Worm (Caenorhabditis elegans): ENCODE measurements around the gene C40A11.6.
"Not testable (repeated sequence)": the region's sequence is repeated elsewhere in the genome, so short reads cannot be mapped to it uniquely, and the experiment has no call there.

Gene C40A11.6

ce11 chrII:2145566-2145965 is at the start of gene C40A11.6:
C40A11.6 (minus strand) TSS chrII:2145666.
- TF ChIP-seq unc-62 (GFP tag; optimal IDR thresholded peaks at IDR 0.05): no peak

- no peak for TF ChIP-seq unc-62 (GFP tag; optimal IDR thresholded peaks at IDR 0.05)
Measured at ce11 chrII:2192267-2192666, 46.8 kb upstream of the C40A11.6 start.

- no peak for TF ChIP-seq unc-62 (GFP tag; optimal IDR thresholded peaks at IDR 0.05)
Measured at ce11 chrII:2191383-2191782, 45.9 kb upstream of the C40A11.6 start.

- TF ChIP-seq unc-62 (GFP tag; optimal IDR thresholded peaks at IDR 0.05): no peak
Measured at ce11 chrII:2190522-2190921, 45.1 kb upstream of the C40A11.6 start.

- no peak for TF ChIP-seq unc-62 (GFP tag; optimal IDR thresholded peaks at IDR 0.05)
Measured at ce11 chrII:2189357-2189756, 43.9 kb upstream of the C40A11.6 start, which contains the start of gene mtq-2. mtq-2 (minus strand) TSS chrII:2189457.

DNA sequence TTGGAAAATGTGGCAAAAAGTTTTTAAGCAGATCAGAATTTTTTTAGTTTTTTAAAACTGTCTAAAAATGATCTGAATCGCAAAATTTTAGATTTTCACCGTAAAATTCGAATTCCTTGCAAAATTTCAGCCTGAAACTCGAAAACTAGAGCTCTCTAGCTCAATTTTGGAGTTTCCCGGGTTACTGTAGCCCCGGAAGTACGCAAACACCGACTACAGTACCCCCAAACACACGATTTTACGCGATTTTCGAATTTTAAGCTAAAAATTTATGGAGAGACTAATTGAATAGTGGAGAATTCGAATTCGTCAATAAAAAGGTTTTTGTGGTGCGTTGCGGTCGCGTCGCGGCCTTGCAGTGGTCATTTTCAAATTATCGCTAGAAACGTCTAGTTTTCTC is 41.3 kb upstream of the C40A11.6 start:
- TF ChIP-seq unc-62 (GFP tag; optimal IDR thresholded peaks at IDR 0.05): no peak

- TF ChIP-seq unc-62 (GFP tag; optimal IDR thresholded peaks at IDR 0.05): no peak
Measured at ce11 chrII:2186329-2186728, 40.9 kb upstream of the C40A11.6 start, which contains the start of gene gba-2. gba-2 (minus strand) TSS chrII:2186434.

- TF ChIP-seq unc-62 (GFP tag; optimal IDR thresholded peaks at IDR 0.05): no peak
Measured at ce11 chrII:2177735-2178134, 32.3 kb upstream of the C40A11.6 start.

DNA sequence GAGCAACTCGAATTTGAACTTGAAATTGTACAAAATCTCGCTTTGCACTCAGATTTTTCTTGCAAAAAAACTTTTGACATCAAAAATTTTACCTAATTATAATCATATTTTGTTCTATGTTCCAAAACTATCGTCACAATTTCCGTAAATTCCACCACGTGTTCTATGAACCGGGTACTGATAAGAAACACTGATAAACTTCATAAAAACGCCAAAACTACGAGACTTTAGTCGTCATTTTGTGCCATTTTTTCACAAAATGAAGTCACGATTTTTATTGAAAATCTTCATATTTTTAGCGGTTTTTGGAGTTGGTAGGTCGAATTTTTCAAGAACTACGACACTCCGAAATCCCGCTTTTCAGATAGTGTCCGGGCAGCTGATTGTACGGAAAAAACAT is 31.2 kb upstream of the C40A11.6 start, which contains the start of gene gba-1:
TSS of gene gba-1 (plus strand) at position 54 of the 400 bp plus-strand sequence.
- no peak for TF ChIP-seq unc-62 (GFP tag; optimal IDR thresholded peaks at IDR 0.05)

- no peak for TF ChIP-seq unc-62 (GFP tag; optimal IDR thresholded peaks at IDR 0.05)
Measured at ce11 chrII:2175367-2175766, 29.9 kb upstream of the C40A11.6 start, which contains the start of gene C33C12.7. C33C12.7 (minus strand) TSS chrII:2175467.

DNA sequence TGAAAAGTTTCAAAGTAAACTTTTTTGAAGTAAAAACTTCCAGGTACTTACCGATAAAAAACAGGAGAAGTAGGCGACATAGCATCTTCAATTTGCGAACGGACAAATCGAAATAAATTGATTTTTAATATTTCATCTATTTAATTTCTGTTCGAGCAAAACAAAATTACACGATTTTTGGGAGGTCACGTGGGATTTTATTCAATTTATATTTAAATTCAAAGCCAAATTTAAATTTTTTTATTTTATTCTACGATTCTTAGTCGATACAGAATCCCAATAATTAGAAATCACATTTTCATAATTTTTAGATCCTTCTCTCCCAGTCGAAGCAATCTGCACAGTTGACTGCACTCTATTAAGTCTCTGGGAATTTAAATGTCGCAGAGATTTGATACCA is 24.6 kb upstream of the C40A11.6 start, which contains the start of gene C33C12.12:
TSS of gene C33C12.12 (minus strand) at position 101 of the 400 bp plus-strand sequence.
- no peak for TF ChIP-seq unc-62 (GFP tag; optimal IDR thresholded peaks at IDR 0.05)

- no peak for TF ChIP-seq unc-62 (GFP tag; optimal IDR thresholded peaks at IDR 0.05)
Measured at ce11 chrII:2168374-2168773, 22.9 kb upstream of the C40A11.6 start, which contains the start of gene fbxb-38. fbxb-38 (minus strand) TSS chrII:2168763.

DNA sequence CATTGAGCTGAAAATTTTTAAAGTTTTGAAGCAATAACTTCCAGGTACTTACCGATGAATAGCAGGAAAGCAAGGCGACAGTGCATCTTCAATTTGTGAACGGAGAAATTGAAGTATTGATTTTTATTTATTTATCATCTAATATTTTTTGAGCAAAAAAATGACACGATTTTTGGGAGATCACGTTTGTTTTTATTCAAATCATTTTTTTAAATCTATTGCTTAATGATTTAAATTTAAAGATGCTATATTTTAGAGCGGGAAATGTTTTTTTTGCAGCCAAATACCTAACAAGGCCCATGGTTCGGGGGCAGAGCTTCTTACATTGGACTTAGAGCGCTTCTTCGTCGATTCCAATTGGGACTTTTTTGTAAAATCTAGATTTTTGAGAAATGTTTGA is 20.9 kb upstream of the C40A11.6 start, which contains the start of gene C33C12.4:
TSS of gene C33C12.4 (minus strand) at position 101 of the 400 bp plus-strand sequence.
- no peak for TF ChIP-seq unc-62 (GFP tag; optimal IDR thresholded peaks at IDR 0.05)

DNA sequence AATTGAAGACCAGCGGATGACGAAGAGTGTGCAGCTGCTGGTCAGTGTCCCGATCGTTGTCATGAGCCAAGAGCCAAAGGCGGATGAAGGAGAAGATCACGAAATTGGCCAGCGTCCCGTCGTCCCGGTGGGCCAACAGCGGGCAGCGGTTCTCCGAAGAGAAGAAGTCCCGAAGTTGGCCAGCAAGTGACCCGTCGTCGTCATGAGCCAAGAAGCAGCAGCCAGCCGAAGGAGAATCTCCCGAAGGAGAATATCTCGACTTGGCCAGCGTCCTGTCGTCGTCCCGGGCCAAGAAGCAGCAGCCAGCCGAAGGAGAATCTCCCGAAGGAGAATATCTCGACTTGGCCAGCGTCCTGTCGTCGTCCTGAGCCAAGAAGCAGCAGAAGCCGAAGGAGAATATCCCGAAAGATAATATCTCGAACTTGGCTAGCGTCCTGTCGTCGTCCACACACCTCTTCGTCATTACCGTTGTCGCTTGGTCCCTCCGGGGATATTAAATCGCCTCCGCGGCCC is 18.0 kb upstream of the C40A11.6 start, which contains the start of gene C33C12.11:
TSS of gene C33C12.11 (minus strand) at position 463 of the 513 bp plus-strand sequence.
- not testable (repeated sequence) for TF ChIP-seq unc-62 (GFP tag; optimal IDR thresholded peaks at IDR 0.05)

DNA sequence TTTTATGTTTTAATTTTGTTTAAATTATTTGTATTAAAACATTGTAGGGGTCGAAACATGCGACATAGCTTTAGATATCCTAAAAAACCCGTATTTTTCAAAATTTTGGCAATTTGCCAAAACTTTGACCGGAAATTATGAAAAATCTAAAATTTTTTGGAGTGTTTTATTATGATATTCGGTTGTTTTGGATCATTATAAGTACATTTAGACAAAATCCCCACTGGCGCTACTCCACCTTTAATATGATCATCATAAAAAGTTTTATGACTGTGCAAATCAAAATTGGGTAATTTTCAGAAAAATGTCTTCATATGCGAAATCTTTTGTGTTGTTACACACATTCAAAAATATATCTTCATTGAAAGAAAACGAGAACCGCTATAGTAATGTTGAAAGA is 8.2 kb upstream of the C40A11.6 start, which contains the start of gene math-18:
TSS of gene math-18 (plus strand) at position 301 of the 400 bp plus-strand sequence.
- not testable (repeated sequence) for TF ChIP-seq unc-62 (GFP tag; optimal IDR thresholded peaks at IDR 0.05)

DNA sequence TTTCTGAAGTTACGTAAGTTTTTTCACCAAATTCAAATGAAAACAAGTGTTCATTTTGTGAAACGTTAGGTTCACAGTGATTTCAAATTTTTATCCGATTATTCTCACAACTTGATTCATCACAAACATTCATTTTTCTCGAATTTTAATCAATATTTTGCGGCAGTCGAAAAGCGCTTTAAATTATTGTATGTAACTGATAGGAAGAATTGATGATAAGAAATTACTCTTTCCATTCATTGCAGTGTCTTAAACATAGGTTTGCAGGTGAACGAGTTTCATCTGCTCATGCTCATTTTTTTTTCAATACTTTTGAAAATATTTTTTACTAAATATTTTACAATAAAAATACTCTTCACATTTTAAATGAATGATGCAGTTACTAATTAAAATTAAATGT is 7.0 kb upstream of the C40A11.6 start:
- no peak for TF ChIP-seq unc-62 (GFP tag; optimal IDR thresholded peaks at IDR 0.05)

- no peak for TF ChIP-seq unc-62 (GFP tag; optimal IDR thresholded peaks at IDR 0.05)
Measured at ce11 chrII:2150485-2150985, 5.1 kb upstream of the C40A11.6 start, which contains the start of the genes C40A11.7 and C40A11.8. C40A11.7 (minus strand) TSS chrII:2150585. C40A11.8 (minus strand) TSS chrII:2150935.

Data from whole organism, dauer.